Worm (Caenorhabditis elegans) whole organism, L2 larva: ENCODE measurements around the gene unc-82.

Experiments
- mdl-1 ChIP-seq, 2 experiments: fragments of 150-350 bp in 1 of 2; sonication (generic microtip) in 1 of 2; optimal IDR thresholded peaks; 2 replicates each; lab custom pipeline; 2017; ENCODE audit warnings: missing biosample characterization in 2 of 2, missing genetic modification characterization in 2 of 2
- nhr-77 ChIP-seq: fragments of 150-350 bp; optimal IDR thresholded peaks from 2 replicates; lab custom pipeline; 2014; ENCODE audit warnings: missing biosample characterization, missing genetic modification characterization

- TF ChIP-seq nhr-77 (tag; lab: Kevin White, UChicago) (no peak), mdl-1 (tag; optimal IDR thresholded peaks at IDR 0.05; lab: Kevin White, UChicago) (no peak)
These were observed 9.6 kb downstream of the unc-82 start, which contains the start of gene B0496.11 for ce11 chrIV:7433858-7434257.
